Fruit fly (Drosophila melanogaster) whole organism, wandering third instar larva: ENCODE measurements around the gene NdufA3.

Experiments
- Abd-B ChIP-seq: fragments of >200 bp; optimal IDR thresholded peaks from 2 replicates; lab custom pipeline; 2017; ENCODE audit warnings: missing biosample characterization, missing genetic modification characterization
- CG32264 ChIP-seq: fragments of 200-800 bp; sonication (Bioruptor generic); optimal IDR thresholded peaks from 2 replicates; lab custom pipeline; 2016; ENCODE audit warnings: missing biosample characterization, missing genetic modification characterization
- CG9705 ChIP-seq: fragments of 200-800 bp; sonication (Bioruptor generic); optimal IDR thresholded peaks from 2 replicates; lab custom pipeline; 2018; ENCODE audit warnings: missing biosample characterization, mild to moderate bottlenecking, missing genetic modification characterization
- CrebA ChIP-seq: fragments of 200-800 bp; sonication (Bioruptor generic); optimal IDR thresholded peaks from 2 replicates; lab custom pipeline; 2016; ENCODE audit warnings: missing biosample characterization, mild to moderate bottlenecking, missing genetic modification characterization, borderline replicate concordance
- Dfd ChIP-seq: fragments of >200 bp; optimal IDR thresholded peaks from 2 replicates; lab custom pipeline; 2017; ENCODE audit warnings: missing biosample characterization, missing genetic modification characterization
- Dif ChIP-seq: fragments of 200-275, 200-300 bp; sonication (Bioruptor generic); optimal IDR thresholded peaks from 2 replicates; lab custom pipeline; 2018; ENCODE audit warnings: missing biosample characterization, missing genetic modification characterization; ENCODE audit not compliant: partially characterized antibody
- GATAd ChIP-seq: sonication (Bioruptor generic); optimal IDR thresholded peaks from 2 replicates; lab custom pipeline; 2016; ENCODE audit warnings: missing biosample characterization, missing genetic modification characterization
- HLH106 ChIP-seq: fragments of 200-800 bp; optimal IDR thresholded peaks from 3 replicates; lab custom pipeline; 2019; ENCODE audit warnings: missing biosample characterization, mild to moderate bottlenecking, missing genetic modification characterization, moderate library complexity
- Hnf4 ChIP-seq: fragments of 200-800 bp; sonication (Bioruptor generic); optimal IDR thresholded peaks from 2 replicates; lab custom pipeline; 2016; ENCODE audit warnings: missing biosample characterization, mild to moderate bottlenecking, missing genetic modification characterization
- Hr78 ChIP-seq: fragments of >200 bp; optimal IDR thresholded peaks from 2 replicates; lab custom pipeline; 2017; ENCODE audit warnings: missing biosample characterization, missing genetic modification characterization
- Hr83 ChIP-seq: fragments of 200-300 bp; sonication (Bioruptor generic); optimal IDR thresholded peaks from 2 replicates; lab custom pipeline; 2016; ENCODE audit warnings: missing biosample characterization, mild to moderate bottlenecking, missing genetic modification characterization, moderate library complexity; ENCODE audit not compliant: poor library complexity, severe bottlenecking
- Jra ChIP-seq: sonication (Bioruptor generic); optimal IDR thresholded peaks from 2 replicates; lab custom pipeline; 2016; ENCODE audit warnings: missing biosample characterization, missing genetic modification characterization
- Mio ChIP-seq: sonication (Bioruptor generic); optimal IDR thresholded peaks from 2 replicates; lab custom pipeline; 2016; ENCODE audit warnings: missing biosample characterization, missing genetic modification characterization
- Myc ChIP-seq: fragments of >200 bp; optimal IDR thresholded peaks from 2 replicates; lab custom pipeline; 2017
- N ChIP-seq: fragments of >200 bp; optimal IDR thresholded peaks from 2 replicates; lab custom pipeline; 2018; ENCODE audit warnings: missing biosample characterization, missing external identifiers, missing genetic modification characterization
- OdsH ChIP-seq: fragments of 200-800 bp; sonication (Bioruptor generic); optimal IDR thresholded peaks from 2 replicates; lab custom pipeline; 2016; ENCODE audit warnings: missing biosample characterization, mild to moderate bottlenecking, missing genetic modification characterization
- Rel ChIP-seq, 2 experiments: fragments of 200-800 bp; sonication (Bioruptor generic) in 1 of 2; optimal IDR thresholded peaks; 2 replicates in 1 of 2; 3 replicates in 1 of 2; lab custom pipeline; 2016 to 2019; ENCODE audit warnings: mild to moderate bottlenecking in 2 of 2, missing biosample characterization in 2 of 2, missing genetic modification characterization in 2 of 2, moderate library complexity in 1 of 2
- Sp1 ChIP-seq: fragments of 200-800 bp; sonication (Bioruptor generic); optimal IDR thresholded peaks from 3 replicates; lab custom pipeline; 2019; ENCODE audit warnings: missing biosample characterization, mild to moderate bottlenecking, missing genetic modification characterization, moderate library complexity
- br ChIP-seq: fragments of 200-800 bp; sonication (Bioruptor generic); optimal IDR thresholded peaks from 2 replicates; lab custom pipeline; 2016; ENCODE audit warnings: missing biosample characterization, missing genetic modification characterization
- brk ChIP-seq: fragments of 200-800 bp; sonication (Bioruptor generic); optimal IDR thresholded peaks from 2 replicates; lab custom pipeline; 2016; ENCODE audit warnings: missing biosample characterization, mild to moderate bottlenecking, missing genetic modification characterization
- dl ChIP-seq, 2 experiments: fragments of 175-275, 200-275 bp in 1 of 2; fragments of 200-275 bp in 1 of 2; sonication (Bioruptor generic); optimal IDR thresholded peaks; lab custom pipeline; 2018; ENCODE audit warnings: mild to moderate bottlenecking in 2 of 2, missing biosample characterization in 2 of 2, missing genetic modification characterization in 2 of 2, moderate library complexity in 2 of 2; ENCODE audit not compliant: partially characterized antibody in 2 of 2, insufficient read depth in 1 of 2
- dmrt93B ChIP-seq: fragments of 200-800 bp; sonication (Bioruptor generic); optimal IDR thresholded peaks from 2 replicates; lab custom pipeline; 2018; ENCODE audit warnings: missing biosample characterization, mild to moderate bottlenecking, missing genetic modification characterization
- dsf ChIP-seq: sonication (Bioruptor generic); optimal IDR thresholded peaks from 2 replicates; lab custom pipeline; 2016; ENCODE audit warnings: missing biosample characterization, missing genetic modification characterization, borderline replicate concordance
- ey ChIP-seq: fragments of 200-800 bp; sonication (Bioruptor generic); optimal IDR thresholded peaks from 2 replicates; lab custom pipeline; 2016; ENCODE audit warnings: missing biosample characterization, missing genetic modification characterization
- foxo ChIP-seq, 2 experiments: fragments of 200-800 bp; sonication (Bioruptor generic); optimal IDR thresholded peaks; 2 replicates in 1 of 2; 3 replicates in 1 of 2; lab custom pipeline; 2016 to 2017; ENCODE audit warnings: missing biosample characterization in 2 of 2, missing genetic modification characterization in 2 of 2
- fru ChIP-seq: fragments of 200-800 bp; sonication (Bioruptor generic); optimal IDR thresholded peaks from 3 replicates; lab custom pipeline; 2016; ENCODE audit warnings: missing biosample characterization, mild to moderate bottlenecking, missing genetic modification characterization
- h ChIP-seq: fragments of 200-800 bp; sonication (Bioruptor generic); optimal IDR thresholded peaks from 3 replicates; lab custom pipeline; 2016; ENCODE audit warnings: missing biosample characterization, mild to moderate bottlenecking, missing genetic modification characterization
- jim ChIP-seq: fragments of 175-275, 200-325 bp; sonication (Bioruptor generic); optimal IDR thresholded peaks from 2 replicates; lab custom pipeline; 2016; ENCODE audit warnings: missing biosample characterization, mild to moderate bottlenecking, missing genetic modification characterization
- lola ChIP-seq: fragments of >200 bp; optimal IDR thresholded peaks from 2 replicates; lab custom pipeline; 2017; ENCODE audit warnings: missing biosample characterization, missing genetic modification characterization
- pan ChIP-seq: fragments of >200 bp; optimal IDR thresholded peaks from 2 replicates; lab custom pipeline; 2017
- psq ChIP-seq: fragments of 200-800 bp; sonication (Bioruptor generic); optimal IDR thresholded peaks from 3 replicates; lab custom pipeline; 2017; ENCODE audit warnings: missing biosample characterization, mild to moderate bottlenecking, missing genetic modification characterization, moderate library complexity
- sage ChIP-seq: fragments of 200-800 bp; sonication (Bioruptor generic); optimal IDR thresholded peaks from 2 replicates; lab custom pipeline; 2016; ENCODE audit warnings: missing biosample characterization, mild to moderate bottlenecking, missing genetic modification characterization
- sv ChIP-seq: fragments of 200-800 bp; sonication (Bioruptor generic); optimal IDR thresholded peaks from 3 replicates; lab custom pipeline; 2016; ENCODE audit warnings: missing biosample characterization, missing genetic modification characterization
- usp ChIP-seq: fragments of >200 bp; optimal IDR thresholded peaks from 2 replicates; lab custom pipeline; 2017; ENCODE audit warnings: missing biosample characterization, missing genetic modification characterization
- woc ChIP-seq: sonication (Bioruptor generic); optimal IDR thresholded peaks from 2 replicates; lab custom pipeline; 2016; ENCODE audit warnings: missing biosample characterization, mild to moderate bottlenecking, missing genetic modification characterization

Gene NdufA3

dm6 chrX:9190555-9191184 is 30.8 kb upstream of the NdufA3 start, which contains the start of gene CG12115:
Gene CG12115 (minus strand): TSS chrX:9190605.
- TF ChIP-seq psq (no peak), dl (GFP tag; optimal IDR thresholded peaks at IDR 0.05; lab: Kevin White, UChicago; ENCODE audit: insufficient read depth in 1 of 2, partially characterized antibody in 2 of 2) (no peak), dsf (GFP tag; lab: Kevin White, UChicago) (no peak), CG9705 (GFP tag; lab: Kevin White, UChicago) (no peak), Mio (GFP tag; lab: Kevin White, UChicago) (no peak), fru (no peak), GATAd (GFP tag; lab: Kevin White, UChicago) (no peak), Dif (GFP tag; lab: Kevin White, UChicago) (no peak), Abd-B (GFP tag; lab: Kevin White, UChicago) (no peak), pan (no peak), jim (GFP tag; lab: Kevin White, UChicago) (no peak), h (GFP tag; lab: Kevin White, UChicago) (no peak), HLH106 (tag; lab: Kevin White, UChicago) (no peak), woc (no peak)

DNA sequence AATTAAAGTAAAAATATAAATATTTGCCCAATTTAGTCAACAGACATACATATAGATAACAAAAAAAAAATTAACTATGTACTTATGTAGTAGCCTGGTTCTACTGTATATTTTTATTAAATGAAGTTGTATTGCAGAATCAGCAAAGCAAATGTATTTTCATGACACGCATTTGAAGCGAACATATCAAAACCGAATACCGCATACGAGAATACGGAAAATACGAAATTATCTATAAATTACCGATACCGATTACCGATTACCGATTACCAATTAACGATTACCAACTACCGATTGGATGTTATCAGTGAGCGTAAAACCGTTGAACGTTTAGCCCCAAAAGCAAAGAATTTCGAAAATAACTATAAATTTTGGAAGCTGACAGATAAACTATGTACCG is 27.6 kb upstream of the NdufA3 start:
- TF ChIP-seq Hnf4 (GFP tag; lab: Kevin White, UChicago) (no peak), pan (no peak), Hr83 (no peak), sage (GFP tag; lab: Kevin White, UChicago) (no peak), br (GFP tag; lab: Kevin White, UChicago) (no peak)
- TF ChIP-seq, all 38 proteins: peak for 0

- TF ChIP-seq dmrt93B (GFP tag; lab: Kevin White, UChicago) (no peak), Dfd (peak; percentile 93), brk (GFP tag; lab: Kevin White, UChicago) (no peak)
Measured at dm6 chrX:9168273-9168672, 8.4 kb upstream of the NdufA3 start.

DNA sequence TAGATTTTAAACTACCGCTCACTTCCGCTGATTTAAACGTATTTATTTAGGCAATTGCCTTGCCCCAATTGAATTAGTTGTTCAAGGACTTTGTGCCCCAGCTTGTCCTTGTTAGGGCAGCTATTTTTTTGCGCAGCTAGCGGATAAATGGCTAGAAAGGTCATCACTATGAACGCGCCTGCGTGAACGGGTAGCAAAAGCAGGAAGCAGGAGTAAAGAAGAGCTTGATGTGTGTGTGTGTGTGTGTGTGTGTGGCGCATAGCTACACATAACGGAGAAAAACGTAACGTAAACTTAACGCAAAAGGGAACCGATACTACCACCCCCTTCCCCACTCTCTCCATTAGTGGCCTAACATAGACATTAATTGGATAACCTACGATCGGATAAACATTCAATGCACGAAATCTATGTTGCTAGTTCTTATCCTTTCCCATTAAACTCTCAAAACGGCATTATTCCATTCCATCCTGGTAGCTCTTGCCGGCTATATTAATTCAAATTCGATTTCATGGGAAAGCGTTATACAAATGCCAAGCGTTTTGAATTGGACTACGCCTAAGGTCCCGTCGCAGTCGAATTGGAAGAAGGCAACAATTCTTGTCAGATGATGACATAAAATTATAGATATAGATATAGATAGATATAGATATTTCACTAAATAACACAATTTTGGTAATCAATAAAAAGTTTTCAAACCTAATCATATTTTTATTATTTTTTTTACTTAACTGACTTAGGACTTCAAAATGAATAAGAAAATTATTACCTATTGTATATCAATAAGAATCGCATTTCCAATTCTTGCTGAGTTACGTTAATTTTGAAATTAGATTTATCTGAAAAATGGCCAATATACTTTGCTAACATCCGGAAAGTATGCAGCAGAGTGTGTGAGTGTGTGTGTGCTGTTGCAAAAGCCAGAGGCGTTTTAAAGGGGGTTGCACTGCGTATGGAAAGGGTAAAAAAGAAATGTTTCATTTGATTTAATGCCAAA is 5.0 kb upstream of the NdufA3 start:
- TF ChIP-seq Hr83 (no peak), woc (peak; percentile 37)

dm6 chrX:9163645-9164509 is 4.0 kb upstream of the NdufA3 start:
- TF ChIP-seq Hr83: no peak
- peak; percentile 65 for TF ChIP-seq Rel (GFP tag; optimal IDR thresholded peaks at IDR 0.05; lab: Kevin White, UChicago)
- TF ChIP-seq Rel (tag; optimal IDR thresholded peaks at IDR 0.05; lab: Kevin White, UChicago): peak; percentile 32
- no peak for TF ChIP-seq Dfd
- peak; percentile 49 to 56 for TF ChIP-seq dl (GFP tag; optimal IDR thresholded peaks at IDR 0.05; lab: Kevin White, UChicago; ENCODE audit: insufficient read depth in 1 of 2, partially characterized antibody in 2 of 2)
- TF ChIP-seq Myc: peak; percentile 64
- TF ChIP-seq dmrt93B (GFP tag; lab: Kevin White, UChicago): no peak
- TF ChIP-seq sv (GFP tag; lab: Kevin White, UChicago): no peak
- TF ChIP-seq Hr78 (GFP tag; lab: Kevin White, UChicago): no peak
- no peak for TF ChIP-seq OdsH (GFP tag; lab: Kevin White, UChicago)
- no peak for TF ChIP-seq GATAd (GFP tag; lab: Kevin White, UChicago)
- no peak for TF ChIP-seq ey (GFP tag; lab: Kevin White, UChicago)
- no peak for TF ChIP-seq usp (GFP tag; lab: Kevin White, UChicago)
- no peak for TF ChIP-seq Sp1 (GFP tag; lab: Kevin White, UChicago)
- no peak for TF ChIP-seq h (GFP tag; lab: Kevin White, UChicago)
- TF ChIP-seq CG32264 (GFP tag; lab: Kevin White, UChicago): no peak
- peak; percentile 44 for TF ChIP-seq N
- TF ChIP-seq lola: no peak
- TF ChIP-seq jim (GFP tag; lab: Kevin White, UChicago): no peak
- no peak for TF ChIP-seq Abd-B (GFP tag; lab: Kevin White, UChicago)
- no peak for TF ChIP-seq foxo (GFP tag; optimal IDR thresholded peaks at IDR 0.05; lab: Kevin White, UChicago)
- no peak for TF ChIP-seq fru
- TF ChIP-seq br (GFP tag; lab: Kevin White, UChicago): no peak
- no peak for TF ChIP-seq brk (GFP tag; lab: Kevin White, UChicago)
- TF ChIP-seq CrebA (GFP tag; lab: Kevin White, UChicago): no peak
- peak; percentile 85 for TF ChIP-seq Dif (GFP tag; lab: Kevin White, UChicago)
- no peak for TF ChIP-seq Mio (GFP tag; lab: Kevin White, UChicago)
- TF ChIP-seq Hnf4 (GFP tag; lab: Kevin White, UChicago): no peak
- no peak for TF ChIP-seq woc
- TF ChIP-seq dsf (GFP tag; lab: Kevin White, UChicago): no peak
- TF ChIP-seq Jra (GFP tag; lab: Kevin White, UChicago): no peak
